Worm (Caenorhabditis elegans): Measurements from ENCODE around the gene acr-14.

acr-14 gene

ce11 chrII:8224623-8225022 is 47.6 kb upstream of the acr-14 start:
- TF ChIP-seq nhr-84 (tag; optimal IDR thresholded peaks at IDR 0.05) (no peak), nhr-85 (tag) (peak; percentile 6), blmp-1 (tag; optimal IDR thresholded peaks at IDR 0.05) (peak; percentile 85), ceh-82 (tag; optimal IDR thresholded peaks at IDR 0.05) (no peak), pax-3 (tag; optimal IDR thresholded peaks at IDR 0.05) (no peak), nhr-237 (tag; optimal IDR thresholded peaks at IDR 0.05) (no peak), lin-13 (GFP tag; optimal IDR thresholded peaks at IDR 0.05) (no peak), lin-39 (tag; optimal IDR thresholded peaks at IDR 0.05) (no peak), elt-3 (tag; optimal IDR thresholded peaks at IDR 0.05) (peak in 1 of 6 experiments; percentile 4), nhr-12 (tag; optimal IDR thresholded peaks at IDR 0.05) (no peak), egl-13 (tag; optimal IDR thresholded peaks at IDR 0.05) (no peak), C16A3.4 (tag; optimal IDR thresholded peaks at IDR 0.05) (no peak), Y116A8C.19 (tag; optimal IDR thresholded peaks at IDR 0.05; ENCODE audit: borderline replicate concordance) (no peak), nhr-20 (tag; optimal IDR thresholded peaks at IDR 0.05) (no peak), hlh-17 (GFP tag; optimal IDR thresholded peaks at IDR 0.05; ENCODE audit: borderline replicate concordance) (no peak), lin-14 (GFP tag; optimal IDR thresholded peaks at IDR 0.05) (peak; percentile 23)

- TF ChIP-seq fkh-4 (tag; optimal IDR thresholded peaks at IDR 0.05; ENCODE audit: borderline replicate concordance) (no peak), nhr-85 (tag) (no peak), egl-13 (tag; optimal IDR thresholded peaks at IDR 0.05) (no peak), aly-2 (tag; optimal IDR thresholded peaks at IDR 0.05) (no peak), ceh-8 (GFP tag; optimal IDR thresholded peaks at IDR 0.05) (peak; percentile 31), aha-1 (tag; optimal IDR thresholded peaks at IDR 0.05) (no peak), C04F5.9 (tag; optimal IDR thresholded peaks at IDR 0.05) (no peak), elt-3 (tag; optimal IDR thresholded peaks at IDR 0.05) (peak in 1 of 6 experiments; percentile 14), blmp-1 (tag; optimal IDR thresholded peaks at IDR 0.05) (peak; percentile 78), mdl-1 (tag; optimal IDR thresholded peaks at IDR 0.05) (no peak), nhr-20 (tag; optimal IDR thresholded peaks at IDR 0.05) (no peak), irx-1 (tag; optimal IDR thresholded peaks at IDR 0.05) (no peak), pag-3 (tag; optimal IDR thresholded peaks at IDR 0.05; ENCODE audit: borderline replicate concordance, insufficient read depth) (no peak)
Measured at ce11 chrII:8223945-8224344, 47.0 kb upstream of the acr-14 start.

- TF ChIP-seq C34B4.2 (tag; optimal IDR thresholded peaks at IDR 0.05) (no peak), alr-1 (tag; optimal IDR thresholded peaks at IDR 0.05; ENCODE audit: borderline replicate concordance) (no peak), nhr-85 (tag) (peak; percentile 41)
Measured at ce11 chrII:8223422-8223821, 46.4 kb upstream of the acr-14 start.

ce11 chrII:8222309-8223065 is 45.5 kb upstream of the acr-14 start, which contains the start of gene dab-1:
Gene dab-1, plus strand, starts transcription at chrII:8222386.
- peak; percentile 0 for TF ChIP-seq tbx-2 (tag; optimal IDR thresholded peaks at IDR 0.05)
- peak; percentile 37 for TF ChIP-seq nhr-20 (tag; optimal IDR thresholded peaks at IDR 0.05)
- TF ChIP-seq Y116A8C.19 (tag; optimal IDR thresholded peaks at IDR 0.05; ENCODE audit: borderline replicate concordance), result no peak
- peak; percentile 46 for TF ChIP-seq snu-23 (GFP tag; optimal IDR thresholded peaks at IDR 0.05)
- peak; percentile 55 for TF ChIP-seq mep-1 (tag; optimal IDR thresholded peaks at IDR 0.05)
- TF ChIP-seq nhr-85 (tag), result peak; percentile 83
- TF ChIP-seq F16B12.6 (tag; optimal IDR thresholded peaks at IDR 0.05), result no peak
- TF ChIP-seq nhr-12 (tag; optimal IDR thresholded peaks at IDR 0.05), result no peak
- peak; percentile 73 for TF ChIP-seq lin-14 (GFP tag; optimal IDR thresholded peaks at IDR 0.05)
- TF ChIP-seq swsn-7 (tag; optimal IDR thresholded peaks at IDR 0.05), result no peak
- peak; percentile 4 to 11 for TF ChIP-seq efl-1 (optimal IDR thresholded peaks at IDR 0.05)
- TF ChIP-seq efl-1 (GFP tag; optimal IDR thresholded peaks at IDR 0.05 in 1 of 2), result peak in 1 of 2 experiments; percentile 69
- peak in 1 of 2 experiments; percentile 51 for TF ChIP-seq lsy-2 (tag; optimal IDR thresholded peaks at IDR 0.05)
- TF ChIP-seq ceh-82 (tag; optimal IDR thresholded peaks at IDR 0.05), result peak in 1 of 3 experiments; percentile 30
- no peak for TF ChIP-seq dsc-1 (tag; optimal IDR thresholded peaks at IDR 0.05)
- peak; percentile 34 for TF ChIP-seq nhr-71 (tag; optimal IDR thresholded peaks at IDR 0.05)
- peak in 1 of 2 experiments; percentile 58 for TF ChIP-seq lin-35 (GFP tag; optimal IDR thresholded peaks at IDR 0.05)
- no peak for TF ChIP-seq egl-13 (tag; optimal IDR thresholded peaks at IDR 0.05)
- peak in 1 of 2 experiments; percentile 73 for TF ChIP-seq mdl-1 (tag; optimal IDR thresholded peaks at IDR 0.05)
- no peak for TF ChIP-seq alr-1 (tag; optimal IDR thresholded peaks at IDR 0.05; ENCODE audit: borderline replicate concordance)
- TF ChIP-seq rnt-1 (tag; optimal IDR thresholded peaks at IDR 0.05), result peak; percentile 12
- no peak for TF ChIP-seq isw-1 (GFP tag; IDR thresholded peaks at IDR 0.05)
- TF ChIP-seq blmp-1 (tag; optimal IDR thresholded peaks at IDR 0.05), result peak; percentile 91
- peak in 4 of 6 experiments; percentile 3 to 55 (median 18) for TF ChIP-seq elt-3 (tag; optimal IDR thresholded peaks at IDR 0.05)
